Worm (Caenorhabditis elegans) whole organism, L4 larva: ENCODE results near the gene cyk-1.

Experiments used
- Y48G9A.11 ChIP-seq: fragments of 200-800 bp; sonication (Bioruptor generic); IDR thresholded peaks from 2 replicates; pipeline ENCODE4 v1.3.6; 2022; ENCODE audit warnings: missing genetic modification reagents, missing genetic modification characterization, missing compliant biosample characterization
- ama-1 ChIP-seq: fragments of 150-350 bp; optimal IDR thresholded peaks from 2 replicates; lab custom pipeline; 2014; ENCODE audit warnings: inconsistent platforms, mixed read lengths
- arid-1 ChIP-seq: fragments of 200-800 bp; sonication (Bioruptor generic); conservative IDR thresholded peaks from 2 replicates; pipeline ENCODE4 v1.3.6; 2022; ENCODE audit warnings: missing genetic modification reagents, missing genetic modification characterization, missing compliant biosample characterization
- dpl-1 ChIP-seq: fragments of 150-350 bp; optimal IDR thresholded peaks from 2 replicates; lab custom pipeline; 2014; ENCODE audit warnings: missing biosample characterization, missing genetic modification reagents, missing genetic modification characterization
- fkh-10 ChIP-seq: fragments of 150-350 bp; optimal IDR thresholded peaks from 2 replicates; lab custom pipeline; 2014; ENCODE audit warnings: missing biosample characterization, missing genetic modification reagents, missing genetic modification characterization
- jun-1 ChIP-seq: fragments of 150-350 bp; optimal IDR thresholded peaks from 2 replicates; lab custom pipeline; 2014; ENCODE audit warnings: missing biosample characterization, missing genetic modification reagents, missing genetic modification characterization
- lin-39 ChIP-seq: fragments of 150-350 bp; optimal IDR thresholded peaks from 2 replicates; lab custom pipeline; 2014; ENCODE audit warnings: missing biosample characterization, missing genetic modification reagents, missing genetic modification characterization
- tra-1 ChIP-seq: fragments of 200-800 bp; sonication (Bioruptor generic); IDR thresholded peaks from 2 replicates; pipeline ENCODE4 v1.3.6; 2022; ENCODE audit warnings: missing genetic modification reagents, missing genetic modification characterization, missing compliant biosample characterization
- unc-62 ChIP-seq, 3 experiments: fragments of 150-350 bp in 1 of 3; sonication (generic microtip); optimal IDR thresholded peaks in 2 of 3; peaks in 1 of 3; 1 replicate in 1 of 3; 2 replicates in 2 of 3; lab custom pipeline; 2014 to 2017; ENCODE audit warnings: missing biosample characterization in 3 of 3, missing genetic modification characterization in 3 of 3, missing genetic modification reagents in 3 of 3, missing genotype in 1 of 3

ce11 chrIII:7020500-7020899 lies 8.5 kb downstream of the cyk-1 start, which contains the start of gene col-8:
- TF ChIP-seq fkh-10 (GFP tag; lab: Kevin White, UChicago): no peak
- no peak for TF ChIP-seq lin-39
- TF ChIP-seq dpl-1 (GFP tag; lab: Kevin White, UChicago): no peak
- TF ChIP-seq ama-1 (lab: Kevin White, UChicago): no peak
- no peak for TF ChIP-seq tra-1 (GFP tag; lab: Robert Waterston, UW)
- TF ChIP-seq jun-1 (tag; lab: Kevin White, UChicago): no peak
- TF ChIP-seq Y48G9A.11 (GFP tag; lab: Robert Waterston, UW): no peak
- no peak for TF ChIP-seq arid-1
- TF ChIP-seq unc-62 (GFP tag; optimal IDR thresholded peaks at IDR 0.05 in 1 of 2; lab: Kevin White, UChicago): no peak
- TF ChIP-seq unc-62 (tag; optimal IDR thresholded peaks at IDR 0.05; lab: Kevin White, UChicago): no peak
